Fruit fly (Drosophila melanogaster) Kc167 (cell line): ENCODE measurements around the gene Mal-B2.

Source experiments
- Myc ChIP-seq: fragments of >200 bp; optimal IDR thresholded peaks from 2 replicates; lab custom pipeline; 2017; ENCODE audit warnings: missing external identifiers
- Sin3A ChIP-seq: fragments of >200 bp; optimal IDR thresholded peaks from 2 replicates; lab custom pipeline; 2018; ENCODE audit warnings: missing external identifiers
- h ChIP-seq: fragments of >200 bp; optimal IDR thresholded peaks from 3 replicates; lab custom pipeline; 2018; ENCODE audit warnings: missing external identifiers
- insv ChIP-seq: fragments of >200 bp; optimal IDR thresholded peaks from 3 replicates; lab custom pipeline; 2018; ENCODE audit warnings: missing external identifiers
- psq ChIP-seq: fragments of >200 bp; optimal IDR thresholded peaks from 2 replicates; lab custom pipeline; 2017; ENCODE audit warnings: missing external identifiers
- ttk ChIP-seq: sonication (Bioruptor generic); optimal IDR thresholded peaks from 2 replicates; lab custom pipeline; 2017; ENCODE audit warnings: missing external identifiers

Mal-B2 gene

dm6 chr2L:11849658-11850057, at the start of gene Mal-B2:
Gene Mal-B2, plus strand, starts transcription at chr2L:11849958.
- TF ChIP-seq h (lab: Kevin White, UChicago) (no peak), ttk (lab: Kevin White, UChicago) (no peak), Myc (no peak), insv (lab: Kevin White, UChicago) (no peak), Sin3A (no peak), psq (lab: Kevin White, UChicago) (no peak)

dm6 chr2L:11804228-11805044, 45.3 kb upstream of the Mal-B2 start:
- TF ChIP-seq Sin3A (no peak), Myc (no peak), ttk (lab: Kevin White, UChicago) (no peak), psq (lab: Kevin White, UChicago) (no peak), h (lab: Kevin White, UChicago) (no peak), insv (lab: Kevin White, UChicago) (no peak)

dm6 chr2L:11806022-11806700, 43.6 kb upstream of the Mal-B2 start:
- TF ChIP-seq psq (lab: Kevin White, UChicago), result peak; percentile 81
- no peak for TF ChIP-seq Myc
- no peak for TF ChIP-seq Sin3A

- TF ChIP-seq psq (lab: Kevin White, UChicago), result peak; percentile 57
- no peak for TF ChIP-seq Myc
- TF ChIP-seq Sin3A, result no peak
- no peak for TF ChIP-seq h (lab: Kevin White, UChicago)
- no peak for TF ChIP-seq ttk (lab: Kevin White, UChicago)
- TF ChIP-seq insv (lab: Kevin White, UChicago), result no peak
Measured at dm6 chr2L:11806701-11807674, 42.8 kb upstream of the Mal-B2 start.

- TF ChIP-seq psq (lab: Kevin White, UChicago) (peak; percentile 32), Sin3A (no peak)
Measured at dm6 chr2L:11807697-11808226, 42.0 kb upstream of the Mal-B2 start.

- TF ChIP-seq ttk (lab: Kevin White, UChicago), result no peak
- no peak for TF ChIP-seq psq (lab: Kevin White, UChicago)
- TF ChIP-seq Sin3A, result no peak
- TF ChIP-seq insv (lab: Kevin White, UChicago), result no peak
- TF ChIP-seq h (lab: Kevin White, UChicago), result no peak
- TF ChIP-seq Myc, result no peak
Measured at dm6 chr2L:11808327-11808701, 41.4 kb upstream of the Mal-B2 start.

- TF ChIP-seq h (lab: Kevin White, UChicago), result no peak
Measured at dm6 chr2L:11808702-11809583, 40.8 kb upstream of the Mal-B2 start, which contains the start of gene crol. Gene crol, minus strand, starts transcription at chr2L:11809438.

dm6 chr2L:11809823-11810222, 39.9 kb upstream of the Mal-B2 start:
- no peak for TF ChIP-seq h (lab: Kevin White, UChicago)

- TF ChIP-seq psq (lab: Kevin White, UChicago) (no peak), h (lab: Kevin White, UChicago) (no peak), Sin3A (no peak), ttk (lab: Kevin White, UChicago) (no peak), insv (lab: Kevin White, UChicago) (no peak), Myc (no peak)
Measured at dm6 chr2L:11812781-11813664, 36.7 kb upstream of the Mal-B2 start.

- no peak for TF ChIP-seq h (lab: Kevin White, UChicago)
Measured at dm6 chr2L:11813665-11814087, 36.1 kb upstream of the Mal-B2 start, which contains the start of gene CycY. Gene CycY, minus strand, starts transcription at chr2L:11813780.

dm6 chr2L:11816376-11816775, 33.4 kb upstream of the Mal-B2 start:
- peak; percentile 47 for TF ChIP-seq h (lab: Kevin White, UChicago)
- no peak for TF ChIP-seq Sin3A
